Fruit fly (Drosophila melanogaster) whole organism, embryonic: ENCODE measurements around the gene Mical.

ENCODE experiments used
- Atf-2 ChIP-seq: fragments of 200-800 bp; sonication (Bioruptor generic); optimal IDR thresholded peaks from 2 replicates; lab custom pipeline; 2016; ENCODE audit warnings: missing biosample characterization, missing genetic modification characterization
- BtbVII ChIP-seq: fragments of 200-800 bp; sonication (Bioruptor generic); optimal IDR thresholded peaks from 3 replicates; lab custom pipeline; 2017; ENCODE audit warnings: missing biosample characterization, mild to moderate bottlenecking, missing genetic modification characterization
- CG11093 ChIP-seq: fragments of 200-800 bp; sonication (Bioruptor generic); IDR thresholded peaks from 3 replicates; pipeline ENCODE4 v1.3.6; 2022; ENCODE audit warnings: missing biosample characterization, missing genetic modification characterization
- CG11560 ChIP-seq: fragments of 200-800 bp; sonication (Bioruptor generic); IDR thresholded peaks from 3 replicates; pipeline ENCODE4 v1.3.6; 2022; ENCODE audit warnings: missing biosample characterization, missing genetic modification characterization
- CG15479 ChIP-seq: fragments of 200-800 bp; sonication (Bioruptor generic); optimal IDR thresholded peaks from 3 replicates; lab custom pipeline; 2019; ENCODE audit warnings: missing biosample characterization, mild to moderate bottlenecking, missing genetic modification characterization, moderate library complexity
- CG16813 ChIP-seq: fragments of 200-800 bp; sonication (Bioruptor generic); IDR thresholded peaks from 3 replicates; pipeline ENCODE4 v1.3.6; 2022; ENCODE audit warnings: missing biosample characterization, missing genetic modification characterization; ENCODE audit not compliant: partially characterized antibody
- CG17612 ChIP-seq: fragments of 200-800 bp; sonication (Bioruptor generic); IDR thresholded peaks from 2 replicates; pipeline ENCODE4 v1.3.6; 2022; ENCODE audit warnings: missing biosample characterization, missing genetic modification characterization
- CG18011 ChIP-seq: fragments of 200-800 bp; sonication (Bioruptor generic); optimal IDR thresholded peaks from 2 replicates; lab custom pipeline; 2017; ENCODE audit warnings: missing biosample characterization, missing genetic modification characterization, mild to moderate bottlenecking, moderate library complexity, missing genotype
- CG18599 ChIP-seq: fragments of 200-800 bp; sonication (Bioruptor generic); optimal IDR thresholded peaks from 3 replicates; lab custom pipeline; 2017; ENCODE audit warnings: missing biosample characterization, missing genetic modification characterization, mild to moderate bottlenecking, moderate library complexity, missing genetic modification reagents
- CG3995 ChIP-seq: fragments of 200-800 bp; sonication (Bioruptor generic); optimal IDR thresholded peaks from 3 replicates; lab custom pipeline; 2016; ENCODE audit warnings: missing biosample characterization, missing genetic modification characterization
- CG4707 ChIP-seq: fragments of 200-800 bp; sonication (Bioruptor generic); optimal IDR thresholded peaks from 2 replicates; lab custom pipeline; 2018; ENCODE audit warnings: missing biosample characterization, mild to moderate bottlenecking, missing genetic modification characterization, moderate library complexity
- CG7357 ChIP-seq: fragments of 200-800 bp; sonication (Bioruptor generic); IDR thresholded peaks from 3 replicates; pipeline ENCODE4 v1.3.6; 2022; ENCODE audit warnings: missing biosample characterization, missing genetic modification characterization
- CG8478 ChIP-seq: fragments of >200 bp; optimal IDR thresholded peaks from 2 replicates; lab custom pipeline; 2018
- Dbx ChIP-seq: fragments of 200-800 bp; sonication (Bioruptor generic); IDR thresholded peaks from 3 replicates; pipeline ENCODE4 v1.3.6; 2022; ENCODE audit warnings: missing biosample characterization, missing genetic modification characterization
- Deaf1 ChIP-seq: fragments of 200-800 bp; optimal IDR thresholded peaks from 3 replicates; lab custom pipeline; 2019; ENCODE audit warnings: missing biosample characterization, mild to moderate bottlenecking, missing genetic modification characterization, moderate library complexity
- Dip3 ChIP-seq: fragments of 200-800 bp; sonication (Bioruptor generic); optimal IDR thresholded peaks from 3 replicates; lab custom pipeline; 2016; ENCODE audit warnings: missing biosample characterization, missing genetic modification characterization
- Drgx ChIP-seq: fragments of 200-800 bp; sonication (Bioruptor generic); IDR thresholded peaks from 2 replicates; pipeline ENCODE4 v1.3.6; 2022; ENCODE audit warnings: missing biosample characterization, missing genetic modification characterization
- Eip74EF ChIP-seq, 2 experiments: fragments of 200-800 bp in 1 of 2; fragments of >200 bp in 1 of 2; sonication (Bioruptor generic) in 1 of 2; optimal IDR thresholded peaks; 2 replicates each; lab custom pipeline; 2017 to 2019; ENCODE audit warnings: missing biosample characterization in 2 of 2, missing genetic modification characterization in 2 of 2, mild to moderate bottlenecking in 1 of 2, moderate library complexity in 1 of 2
- Ets65A ChIP-seq: fragments of 200-800 bp; sonication (Bioruptor generic); peaks from one replicate; lab custom pipeline; 2016; ENCODE audit warnings: missing biosample characterization, missing genetic modification characterization
- Fer1 ChIP-seq: fragments of 200-800 bp; sonication (Bioruptor generic); optimal IDR thresholded peaks from 2 replicates; lab custom pipeline; 2017; ENCODE audit warnings: missing biosample characterization, mild to moderate bottlenecking, missing genetic modification characterization
- Poxn ChIP-seq: fragments of 200-800 bp; sonication (Bioruptor generic); IDR thresholded peaks from 2 replicates; pipeline ENCODE4 v1.3.6; 2022; ENCODE audit warnings: missing biosample characterization, missing genetic modification characterization
- bbx ChIP-seq: fragments of 200-800 bp; sonication (Bioruptor generic); IDR thresholded peaks from 2 replicates; pipeline ENCODE4 v1.3.6; 2022; ENCODE audit warnings: missing biosample characterization, missing genetic modification characterization; ENCODE audit not compliant: partially characterized antibody
- bsh ChIP-seq, 2 experiments: fragments of 200-800 bp; sonication (Bioruptor generic); optimal IDR thresholded peaks; 2 replicates each; lab custom pipeline; 2017 to 2018; ENCODE audit warnings: mild to moderate bottlenecking in 2 of 2, missing biosample characterization in 2 of 2, missing genetic modification characterization in 2 of 2, moderate library complexity in 1 of 2
- cato ChIP-seq: fragments of 200-800 bp; sonication (Bioruptor generic); optimal IDR thresholded peaks from 2 replicates; lab custom pipeline; 2016; ENCODE audit warnings: missing biosample characterization, missing genetic modification characterization, borderline replicate concordance
- corto ChIP-seq: fragments of 200-800 bp; sonication (Bioruptor generic); optimal IDR thresholded peaks from 2 replicates; lab custom pipeline; 2016; ENCODE audit warnings: missing biosample characterization, mild to moderate bottlenecking, missing genetic modification characterization, moderate library complexity
- fd64A ChIP-seq: fragments of 200-800 bp; sonication (Bioruptor generic); optimal IDR thresholded peaks from 3 replicates; lab custom pipeline; 2018; ENCODE audit warnings: missing biosample characterization, mild to moderate bottlenecking, missing genetic modification characterization
- gt ChIP-seq: fragments of 200-800 bp; sonication (Bioruptor generic); IDR thresholded peaks from 2 replicates; pipeline ENCODE4 v1.3.6; 2022; ENCODE audit warnings: missing biosample characterization, missing genetic modification characterization
- insv ChIP-seq, 2 experiments: fragments of 200-800 bp; sonication (Bioruptor generic); optimal IDR thresholded peaks; 3 replicates each; lab custom pipeline; 2016 to 2018; ENCODE audit warnings: missing biosample characterization in 2 of 2, missing genetic modification characterization in 2 of 2
- lbe ChIP-seq: fragments of 200-800 bp; sonication (Bioruptor generic); optimal IDR thresholded peaks from 2 replicates; lab custom pipeline; 2016; ENCODE audit warnings: missing biosample characterization, mild to moderate bottlenecking, missing genetic modification characterization
- lmd ChIP-seq: fragments of 200-800 bp; sonication (Bioruptor generic); IDR thresholded peaks from 2 replicates; pipeline ENCODE4 v1.3.6; 2022; ENCODE audit warnings: missing biosample characterization, missing genetic modification characterization
- nerfin-1 ChIP-seq: fragments of 200-800 bp; sonication (Bioruptor generic); optimal IDR thresholded peaks from 3 replicates; lab custom pipeline; 2019; ENCODE audit warnings: missing biosample characterization, mild to moderate bottlenecking, missing genetic modification characterization, moderate library complexity
- nom ChIP-seq: fragments of 200-800 bp; sonication (Bioruptor generic); optimal IDR thresholded peaks from 2 replicates; lab custom pipeline; 2017; ENCODE audit warnings: missing biosample characterization, missing genetic modification characterization, mild to moderate bottlenecking, moderate library complexity, missing genetic modification reagents
- pho ChIP-seq: fragments of 200-800 bp; sonication (Bioruptor generic); optimal IDR thresholded peaks from 2 replicates; lab custom pipeline; 2016; ENCODE audit warnings: missing biosample characterization, missing genetic modification characterization
- sens ChIP-seq: fragments of 200-800 bp; sonication (Bioruptor generic); peaks from one replicate; lab custom pipeline; 2016; ENCODE audit warnings: missing biosample characterization, missing genetic modification characterization
- so ChIP-seq: fragments of 200-800 bp; sonication (Bioruptor generic); IDR thresholded peaks from 3 replicates; pipeline ENCODE4 v1.3.6; 2022; ENCODE audit warnings: missing biosample characterization, missing genetic modification characterization
- z ChIP-seq: fragments of 200-800 bp; sonication (Bioruptor generic); IDR thresholded peaks from 3 replicates; pipeline ENCODE4 v1.3.6; 2022; ENCODE audit warnings: missing biosample characterization, missing genetic modification characterization

Gene Mical

dm6 chr3R:9968239-9968638, 74.5 kb downstream of the Mical start:
- TF ChIP-seq corto (GFP tag; lab: Kevin White, UChicago) (peak; percentile 34), bbx (GFP tag; lab: Robert Waterston, UW) (no peak), Atf-2 (GFP tag; lab: Kevin White, UChicago) (no peak), CG16813 (no peak), lbe (GFP tag; lab: Kevin White, UChicago) (peak; percentile 22)

- TF ChIP-seq z (GFP tag; lab: Robert Waterston, UW) (no peak), Fer1 (GFP tag; lab: Kevin White, UChicago) (no peak), Eip74EF (GFP tag; optimal IDR thresholded peaks at IDR 0.05; lab: Kevin White, UChicago) (no peak), Dbx (no peak), sens (GFP tag; lab: Kevin White, UChicago) (peak; percentile 66), Dip3 (GFP tag; lab: Kevin White, UChicago) (no peak), CG4707 (GFP tag; lab: Kevin White, UChicago) (no peak), cato (GFP tag; lab: Kevin White, UChicago) (no peak), Drgx (GFP tag; lab: Robert Waterston, UW) (0 out of 2 replicates have a peak, but pooled peaks have one; percentile 21), bsh (GFP tag; optimal IDR thresholded peaks at IDR 0.05; lab: Kevin White, UChicago) (peak in 1 of 2 experiments; percentile 43), Poxn (GFP tag; lab: Robert Waterston, UW) (no peak), CG15479 (GFP tag; lab: Kevin White, UChicago) (no peak), CG7357 (no peak), insv (GFP tag; optimal IDR thresholded peaks at IDR 0.05; lab: Kevin White, UChicago) (no peak), BtbVII (GFP tag; lab: Kevin White, UChicago) (no peak), pho (GFP tag; lab: Kevin White, UChicago) (no peak), nerfin-1 (tag; lab: Kevin White, UChicago) (no peak), CG3995 (GFP tag; lab: Kevin White, UChicago) (no peak), nom (GFP tag; lab: Kevin White, UChicago) (peak; percentile 56), CG18599 (no peak), CG17612 (no peak), so (no peak)
These were observed 76.5 kb downstream of the Mical start for dm6 chr3R:9966109-9966701.

dm6 chr3R:9964600-9965301, 77.9 kb downstream of the Mical start:
- TF ChIP-seq gt (GFP tag; lab: Robert Waterston, UW) (no peak), CG18011 (GFP tag; lab: Kevin White, UChicago) (no peak), Deaf1 (peak; percentile 56), CG8478 (peak; percentile 12), CG11560 (0 out of 3 replicates have a peak, but pooled peaks have one; percentile 9)
- TF ChIP-seq, all 482 proteins: peak for 3

- peak in 1 of 2 experiments; percentile 62 for TF ChIP-seq bsh (GFP tag; optimal IDR thresholded peaks at IDR 0.05; lab: Kevin White, UChicago)
- TF ChIP-seq nom (GFP tag; lab: Kevin White, UChicago): peak; percentile 85
- TF ChIP-seq fd64A (GFP tag; lab: Kevin White, UChicago): no peak
- peak; percentile 26 for TF ChIP-seq Ets65A (GFP tag; lab: Kevin White, UChicago)
- no peak for TF ChIP-seq CG11093
- TF ChIP-seq lmd (GFP tag; lab: Robert Waterston, UW): no peak
These were observed 79.4 kb downstream of the Mical start for dm6 chr3R:9963179-9963905.
